Worm (Caenorhabditis elegans) whole organism, L3 larva: ENCODE data around the gene rack-1.
A peak's percentile ranks its signal among the peaks of the same experiment; 100 is the strongest.

Source experiments
- ZK546.5 ChIP-seq: sonication (generic microtip); optimal IDR thresholded peaks from 2 replicates; lab custom pipeline; 2017; ENCODE audit warnings: missing biosample characterization, missing genetic modification characterization
- aly-2 ChIP-seq: fragments of 150-350 bp; optimal IDR thresholded peaks from 2 replicates; lab custom pipeline; 2014; ENCODE audit warnings: missing biosample characterization, missing genetic modification characterization
- ama-1 ChIP-seq: fragments of 150-350 bp; optimal IDR thresholded peaks from 2 replicates; lab custom pipeline; 2018
- ceh-28 ChIP-seq: fragments of 150-350 bp; optimal IDR thresholded peaks from 2 replicates; lab custom pipeline; 2014; ENCODE audit warnings: missing biosample characterization, missing genetic modification reagents, missing genetic modification characterization
- ceh-82 ChIP-seq: fragments of 150-350 bp; optimal IDR thresholded peaks from 2 replicates; lab custom pipeline; 2014; ENCODE audit warnings: missing biosample characterization, missing genetic modification characterization
- daf-12 ChIP-seq: fragments of 150-350 bp; optimal IDR thresholded peaks from 2 replicates; lab custom pipeline; 2014; ENCODE audit warnings: missing biosample characterization, missing genetic modification reagents, missing genetic modification characterization
- egl-27 ChIP-seq: sonication (generic microtip); optimal IDR thresholded peaks from 4 replicates; lab custom pipeline; 2017; ENCODE audit warnings: missing biosample characterization, missing genetic modification reagents, missing genetic modification characterization
- egl-5 ChIP-seq: fragments of 150-350 bp; optimal IDR thresholded peaks from 2 replicates; lab custom pipeline; 2017; ENCODE audit warnings: missing biosample characterization, missing genetic modification reagents, missing genetic modification characterization, inconsistent platforms
- elt-2 ChIP-seq: sonication (generic microtip); optimal IDR thresholded peaks from 2 replicates; lab custom pipeline; 2016; ENCODE audit warnings: missing genetic modification reagents, mild to moderate bottlenecking, missing genetic modification characterization, missing compliant biosample characterization
- eor-1 ChIP-seq, 2 experiments: fragments of 150-350 bp; optimal IDR thresholded peaks; 2 replicates each; lab custom pipeline; 2014 to 2018; ENCODE audit warnings: missing biosample characterization in 2 of 2, missing genetic modification characterization in 2 of 2
- fkh-10 ChIP-seq: sonication (generic microtip); optimal IDR thresholded peaks from 2 replicates; lab custom pipeline; 2017; ENCODE audit warnings: missing biosample characterization, missing genetic modification reagents, missing genetic modification characterization
- fkh-2 ChIP-seq: fragments of 150-350 bp; optimal IDR thresholded peaks from 2 replicates; lab custom pipeline; 2014; ENCODE audit warnings: missing biosample characterization, missing genetic modification reagents, missing genetic modification characterization
- fos-1 ChIP-seq: fragments of 150-350 bp; optimal IDR thresholded peaks from 2 replicates; lab custom pipeline; 2014; ENCODE audit warnings: missing biosample characterization, missing genetic modification characterization
- hmg-11 ChIP-seq: sonication (generic microtip); optimal IDR thresholded peaks from 2 replicates; lab custom pipeline; 2016; ENCODE audit warnings: missing genetic modification characterization, missing compliant biosample characterization
- jun-1 ChIP-seq: fragments of 150-350 bp; optimal IDR thresholded peaks from 2 replicates; lab custom pipeline; 2014; ENCODE audit warnings: missing biosample characterization, missing genetic modification reagents, missing genetic modification characterization
- lin-15B ChIP-seq: fragments of 150-350 bp; optimal IDR thresholded peaks from 2 replicates; lab custom pipeline; 2014; ENCODE audit warnings: missing biosample characterization, missing genetic modification characterization
- mdl-1 ChIP-seq: fragments of 150-350 bp; optimal IDR thresholded peaks from 2 replicates; lab custom pipeline; 2014; ENCODE audit warnings: missing biosample characterization, missing genetic modification characterization
- mml-1 ChIP-seq: fragments of 150-350 bp; sonication (generic microtip); optimal IDR thresholded peaks from 3 replicates; lab custom pipeline; 2014; ENCODE audit warnings: missing biosample characterization, missing genetic modification characterization
- nfya-1 ChIP-seq: sonication (generic microtip); optimal IDR thresholded peaks from 2 replicates; lab custom pipeline; 2017; ENCODE audit warnings: missing genetic modification characterization, mild to moderate bottlenecking, missing compliant biosample characterization, antibody characterized with exemption, moderate library complexity; ENCODE audit not compliant: insufficient read depth
- nhr-11 ChIP-seq: fragments of 150-350 bp; optimal IDR thresholded peaks from 2 replicates; lab custom pipeline; 2014; ENCODE audit warnings: missing biosample characterization, missing genetic modification characterization
- nhr-23 ChIP-seq: fragments of 150-350 bp; optimal IDR thresholded peaks from 2 replicates; lab custom pipeline; 2014; ENCODE audit warnings: missing biosample characterization, missing genetic modification reagents, missing genetic modification characterization
- nhr-237 ChIP-seq: fragments of 150-350 bp; optimal IDR thresholded peaks from 2 replicates; lab custom pipeline; 2014; ENCODE audit warnings: missing biosample characterization, missing genetic modification characterization
- nhr-25 ChIP-seq: sonication (generic microtip); optimal IDR thresholded peaks from 2 replicates; lab custom pipeline; 2017; ENCODE audit warnings: missing biosample characterization, missing genetic modification characterization
- nhr-28 ChIP-seq: fragments of 150-350 bp; optimal IDR thresholded peaks from 2 replicates; lab custom pipeline; 2014; ENCODE audit warnings: missing biosample characterization, missing genetic modification characterization
- nhr-43 ChIP-seq: sonication (generic microtip); optimal IDR thresholded peaks from 2 replicates; lab custom pipeline; 2016; ENCODE audit warnings: mild to moderate bottlenecking, missing genetic modification characterization, missing compliant biosample characterization; ENCODE audit not compliant: poor library complexity, severe bottlenecking
- nhr-67 ChIP-seq: fragments of 150-350 bp; optimal IDR thresholded peaks from 2 replicates; lab custom pipeline; 2014; ENCODE audit warnings: missing biosample characterization, missing genetic modification characterization
- nhr-77 ChIP-seq: fragments of 150-350 bp; optimal IDR thresholded peaks from 2 replicates; lab custom pipeline; 2014; ENCODE audit warnings: missing biosample characterization, missing genetic modification characterization
- pha-4 ChIP-seq: fragments of 150-350 bp; optimal IDR thresholded peaks from 2 replicates; lab custom pipeline; 2014; ENCODE audit warnings: missing biosample characterization, missing genetic modification reagents, missing genetic modification characterization
- pqm-1 ChIP-seq: fragments of 150-350 bp; optimal IDR thresholded peaks from 2 replicates; lab custom pipeline; 2017; ENCODE audit warnings: missing biosample characterization, missing genetic modification characterization, inconsistent platforms
- sea-2 ChIP-seq: fragments of 150-350 bp; sonication (generic microtip); optimal IDR thresholded peaks from 4 replicates; lab custom pipeline; 2014; ENCODE audit warnings: missing biosample characterization, missing genetic modification reagents, missing genetic modification characterization
- skn-1 ChIP-seq: fragments of 150-350 bp; optimal IDR thresholded peaks from 2 replicates; lab custom pipeline; 2014; ENCODE audit warnings: missing biosample characterization, missing genetic modification characterization
- snpc-4 ChIP-seq: fragments of 150-350 bp; optimal IDR thresholded peaks from 2 replicates; lab custom pipeline; 2014; ENCODE audit warnings: missing biosample characterization, missing genetic modification characterization
- tbx-2 ChIP-seq: sonication (generic microtip); optimal IDR thresholded peaks from 2 replicates; lab custom pipeline; 2016; ENCODE audit warnings: mild to moderate bottlenecking, missing genetic modification characterization, missing compliant biosample characterization
- unc-39 ChIP-seq: sonication (generic microtip); optimal IDR thresholded peaks from 4 replicates; lab custom pipeline; 2017; ENCODE audit warnings: missing biosample characterization, missing genetic modification characterization
- zag-1 ChIP-seq: fragments of 150-350 bp; optimal IDR thresholded peaks from 2 replicates; lab custom pipeline; 2014; ENCODE audit warnings: missing biosample characterization, missing genetic modification characterization
- ztf-11 ChIP-seq: fragments of 150-350 bp; optimal IDR thresholded peaks from 2 replicates; lab custom pipeline; 2014; ENCODE audit warnings: missing biosample characterization, missing genetic modification characterization
- ztf-4 ChIP-seq: fragments of 150-350 bp; optimal IDR thresholded peaks from 2 replicates; lab custom pipeline; 2014; ENCODE audit warnings: missing biosample characterization, missing genetic modification characterization

The rack-1 gene

DNA sequence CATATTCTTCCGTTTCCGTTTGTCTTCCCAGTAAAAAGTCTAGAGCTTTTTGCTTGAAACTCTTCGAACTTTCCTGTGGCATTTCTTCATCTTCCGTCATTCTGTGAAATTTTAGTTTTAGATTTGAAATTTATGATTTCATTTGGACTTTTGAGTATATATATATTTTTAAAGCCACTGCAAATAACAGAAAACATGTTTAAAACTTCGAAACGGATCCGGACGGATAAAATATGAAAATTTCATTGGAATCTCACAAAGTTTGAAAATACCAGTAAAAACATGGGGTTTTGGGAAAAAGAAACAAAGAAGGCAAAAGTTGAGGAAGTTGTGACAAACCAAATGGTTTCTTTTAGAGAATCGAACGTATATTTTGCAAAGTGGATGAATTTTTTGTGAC lies 27.5 kb upstream of the rack-1 start, which contains the start of gene pigs-1:
pigs-1 (minus strand) TSS at position 101 of the 400 bp plus-strand sequence.
- no peak for TF ChIP-seq daf-12 (tag; lab: Kevin White, UChicago)
- TF ChIP-seq ztf-4 = no peak
- no peak for TF ChIP-seq ceh-28
- TF ChIP-seq nhr-28 (tag; lab: Kevin White, UChicago) = no peak
- no peak for TF ChIP-seq ztf-11 (tag; lab: Kevin White, UChicago)
- no peak for TF ChIP-seq zag-1 (tag; lab: Kevin White, UChicago)
- no peak for TF ChIP-seq ama-1 (lab: Kevin White, UChicago)
- no peak for TF ChIP-seq nhr-67 (tag; lab: Kevin White, UChicago)
- no peak for TF ChIP-seq egl-27
- TF ChIP-seq egl-5 = no peak

DNA sequence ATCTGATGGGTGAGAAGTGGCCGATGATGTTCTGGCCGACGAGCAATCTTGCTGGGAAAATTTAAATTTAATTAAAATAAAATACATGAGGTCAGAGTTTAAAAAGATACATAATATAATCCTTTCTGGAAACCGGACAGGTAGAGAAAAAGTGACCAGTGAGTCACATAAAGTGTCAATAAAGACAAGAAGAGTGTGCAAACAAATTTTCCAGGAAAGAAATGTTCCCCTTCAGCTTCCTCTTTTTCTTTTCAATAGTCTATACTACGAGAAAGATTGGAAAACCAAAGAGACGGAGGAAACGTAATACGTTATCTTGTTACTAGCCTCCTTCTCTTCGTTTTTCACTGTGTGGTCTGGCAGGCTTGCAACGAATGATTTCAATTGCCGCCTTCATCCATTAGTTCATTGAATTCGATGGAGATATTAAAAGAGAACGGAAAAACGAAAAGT lies 25.9 kb upstream of the rack-1 start, which contains the start of gene tsp-12:
tsp-12 (minus strand) TSS at position 51 of the 453 bp plus-strand sequence.
- peak; percentile 50 for TF ChIP-seq snpc-4 (tag; lab: Kevin White, UChicago)
- TF ChIP-seq pha-4 (tag; lab: Kevin White, UChicago) = peak; percentile 63
- no peak for TF ChIP-seq pqm-1 (tag; lab: Kevin White, UChicago)

DNA sequence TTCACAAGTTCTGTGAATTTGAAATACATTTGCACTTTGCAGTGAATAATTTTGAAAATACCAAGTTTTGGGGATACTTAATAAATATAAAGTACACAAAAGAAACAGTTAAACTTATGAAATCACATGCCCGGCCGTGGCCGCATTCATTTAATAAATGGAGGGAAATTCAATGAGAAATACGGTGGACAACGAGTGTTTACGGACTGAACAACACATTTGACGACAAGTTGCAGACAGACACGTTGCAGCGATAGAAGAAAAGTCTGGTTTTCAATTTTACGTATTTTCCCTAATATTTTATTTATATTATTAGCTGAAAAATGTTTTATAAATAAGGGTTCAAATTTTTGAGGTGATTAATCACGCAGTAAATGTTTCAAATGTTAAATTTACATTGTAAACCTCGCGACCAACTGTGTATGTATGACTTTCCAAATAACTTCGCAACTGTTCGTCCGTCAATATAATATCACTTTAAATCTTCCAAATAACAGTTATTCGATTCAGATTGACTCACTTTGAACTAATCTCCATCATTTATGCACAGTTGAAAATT lies 25.0 kb upstream of the rack-1 start, which contains the start of gene copg-1:
copg-1 (plus strand) TSS at position 509 of the 559 bp plus-strand sequence.
- peak; percentile 31 for TF ChIP-seq nhr-43 (tag; lab: Kevin White, UChicago)
- TF ChIP-seq fos-1 (tag; lab: Kevin White, UChicago) = no peak
- peak; percentile 51 for TF ChIP-seq snpc-4 (tag; lab: Kevin White, UChicago)
- peak; percentile 66 for TF ChIP-seq pha-4 (tag; lab: Kevin White, UChicago)
- TF ChIP-seq nhr-23 (tag; lab: Kevin White, UChicago) = peak; percentile 63
- peak; percentile 4 for TF ChIP-seq nhr-25 (tag; lab: Kevin White, UChicago)
- peak; percentile 75 for TF ChIP-seq hmg-11
- TF ChIP-seq unc-39 (tag; lab: Kevin White, UChicago) = no peak
- TF ChIP-seq lin-15B (tag; lab: Kevin White, UChicago) = peak; percentile 43
- TF ChIP-seq pqm-1 (tag; lab: Kevin White, UChicago) = peak; percentile 19
- peak; percentile 77 for TF ChIP-seq nfya-1
- no peak for TF ChIP-seq nhr-67 (tag; lab: Kevin White, UChicago)
- TF ChIP-seq elt-2 (tag; lab: Kevin White, UChicago) = no peak

DNA sequence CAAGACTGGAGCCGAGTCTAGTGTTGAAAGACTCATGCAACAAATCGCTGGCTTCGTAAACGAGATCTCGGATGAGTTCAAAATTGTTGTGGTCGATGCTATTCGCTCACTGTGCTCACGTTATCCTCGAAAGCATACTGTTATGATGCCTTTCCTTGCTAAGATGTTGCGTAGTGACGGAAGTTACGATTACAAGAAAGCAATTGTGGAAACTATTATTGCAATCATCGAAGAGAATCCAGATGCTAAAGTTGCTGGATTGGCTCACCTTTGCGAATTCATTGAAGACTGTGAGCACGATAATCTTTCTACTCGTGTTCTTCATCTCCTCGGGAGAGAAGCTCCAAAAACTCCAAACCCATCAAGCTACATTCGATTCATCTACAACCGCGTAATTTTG lies 23.0 kb upstream of the rack-1 start:
- TF ChIP-seq egl-5 = no peak
- TF ChIP-seq fos-1 (tag; lab: Kevin White, UChicago) = no peak
- no peak for TF ChIP-seq mml-1
- TF ChIP-seq fkh-2 (tag; lab: Kevin White, UChicago) = no peak
- no peak for TF ChIP-seq ceh-82 (tag; lab: Kevin White, UChicago)
- TF ChIP-seq nfya-1 = no peak
- no peak for TF ChIP-seq nhr-23 (tag; lab: Kevin White, UChicago)
- no peak for TF ChIP-seq snpc-4 (tag; lab: Kevin White, UChicago)
- no peak for TF ChIP-seq nhr-25 (tag; lab: Kevin White, UChicago)
- TF ChIP-seq fkh-10 = no peak
- no peak for TF ChIP-seq eor-1 (tag; optimal IDR thresholded peaks at IDR 0.05; lab: Kevin White, UChicago)
- no peak for TF ChIP-seq mdl-1 (tag; lab: Kevin White, UChicago)
- TF ChIP-seq aly-2 (tag; lab: Kevin White, UChicago) = no peak
- TF ChIP-seq hmg-11 = no peak
- no peak for TF ChIP-seq nhr-11
- TF ChIP-seq sea-2 = no peak
- TF ChIP-seq nhr-28 (tag; lab: Kevin White, UChicago) = no peak

DNA sequence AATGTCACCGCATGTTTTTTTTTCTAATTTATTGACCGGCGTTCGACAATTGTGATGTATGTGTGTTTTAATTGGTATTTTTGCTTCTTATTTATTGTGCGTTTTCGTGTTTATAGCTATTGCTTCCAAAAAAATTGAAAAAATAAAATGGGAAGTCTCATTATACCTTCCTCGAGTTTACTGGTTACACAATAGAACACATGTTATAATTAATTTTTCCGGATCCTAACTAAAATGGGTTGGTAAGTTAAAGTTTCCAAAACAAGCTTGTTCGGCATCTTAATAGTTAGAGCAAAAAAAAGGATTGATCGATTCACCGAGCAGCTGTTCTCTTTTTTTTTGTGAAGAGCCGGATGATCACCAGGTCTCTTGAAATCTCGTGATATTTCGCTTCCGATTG lies 21.0 kb upstream of the rack-1 start, which contains the start of gene ttr-54:
ttr-54 (plus strand) TSS at position 301 of the 400 bp plus-strand sequence.
- no peak for TF ChIP-seq nhr-77
- no peak for TF ChIP-seq unc-39 (tag; lab: Kevin White, UChicago)
- TF ChIP-seq egl-5 = no peak
- no peak for TF ChIP-seq ZK546.5 (tag; lab: Kevin White, UChicago)
- TF ChIP-seq mdl-1 (tag; lab: Kevin White, UChicago) = no peak
- TF ChIP-seq fkh-10 = no peak
- TF ChIP-seq fos-1 (tag; lab: Kevin White, UChicago) = no peak
- no peak for TF ChIP-seq skn-1
- TF ChIP-seq tbx-2 (tag; lab: Kevin White, UChicago) = no peak
- TF ChIP-seq nhr-67 (tag; lab: Kevin White, UChicago) = no peak
- TF ChIP-seq jun-1 (tag; lab: Kevin White, UChicago) = no peak
- TF ChIP-seq nhr-11 = no peak
- TF ChIP-seq nhr-237 (tag; lab: Kevin White, UChicago) = no peak
